Worm (Caenorhabditis elegans) whole organism, late embryonic: ENCODE measurements around the gene F56C3.3.

Source experiments
- F13H6.1 ChIP-seq: sonication (generic microtip); optimal IDR thresholded peaks from 2 replicates; lab custom pipeline; 2016; ENCODE audit warnings: missing genetic modification characterization, missing compliant biosample characterization
- ama-1 ChIP-seq: fragments of 150-350 bp; optimal IDR thresholded peaks from 2 replicates; lab custom pipeline; 2014
- ceh-45 ChIP-seq: fragments of 200-800 bp; sonication (Bioruptor generic); IDR thresholded peaks from 2 replicates; pipeline ENCODE4 v1.3.6; 2022; ENCODE audit warnings: missing genetic modification reagents, missing genetic modification characterization, missing compliant biosample characterization
- ceh-48 ChIP-seq: sonication (generic microtip); optimal IDR thresholded peaks from 2 replicates; lab custom pipeline; 2016; ENCODE audit warnings: missing genetic modification characterization, inconsistent platforms, missing compliant biosample characterization
- elt-2 ChIP-seq: sonication (generic microtip); optimal IDR thresholded peaks from 2 replicates; lab custom pipeline; 2016; ENCODE audit warnings: missing genetic modification reagents, missing genetic modification characterization, missing compliant biosample characterization
- fax-1 ChIP-seq: sonication (generic microtip); optimal IDR thresholded peaks from 2 replicates; lab custom pipeline; 2016; ENCODE audit warnings: missing genotype, missing genetic modification characterization, missing compliant biosample characterization
- nhr-11 ChIP-seq: fragments of 150-350 bp; optimal IDR thresholded peaks from 2 replicates; lab custom pipeline; 2014; ENCODE audit warnings: missing biosample characterization, missing genetic modification characterization
- pha-2 ChIP-seq: sonication (generic microtip); optimal IDR thresholded peaks from 2 replicates; lab custom pipeline; 2017; ENCODE audit warnings: mild to moderate bottlenecking, missing genetic modification characterization, missing compliant biosample characterization
- pha-4 ChIP-seq: fragments of 150-350 bp; optimal IDR thresholded peaks from 2 replicates; lab custom pipeline; 2018; ENCODE audit warnings: missing biosample characterization, missing genetic modification reagents, missing genetic modification characterization
- pqm-1 ChIP-seq: sonication (generic microtip); optimal IDR thresholded peaks from 2 replicates; lab custom pipeline; 2016; ENCODE audit warnings: missing genetic modification characterization, missing compliant biosample characterization
- unc-42 ChIP-seq: sonication (generic microtip); optimal IDR thresholded peaks from 2 replicates; lab custom pipeline; 2016; ENCODE audit warnings: missing genotype, missing genetic modification characterization, missing compliant biosample characterization
- unc-86 ChIP-seq: sonication (generic microtip); optimal IDR thresholded peaks from 2 replicates; lab custom pipeline; 2016; ENCODE audit warnings: missing genetic modification characterization, missing compliant biosample characterization

- no peak for TF ChIP-seq ama-1 (lab: Kevin White, UChicago)
- no peak for TF ChIP-seq F13H6.1 (tag; lab: Kevin White, UChicago)
- TF ChIP-seq elt-2 (tag; lab: Kevin White, UChicago) = no peak
- no peak for TF ChIP-seq ceh-45 (GFP tag; lab: Robert Waterston, UW)
- no peak for TF ChIP-seq pqm-1 (tag; lab: Kevin White, UChicago)
- no peak for TF ChIP-seq fax-1
- no peak for TF ChIP-seq pha-4 (tag; lab: Kevin White, UChicago)
- TF ChIP-seq unc-86 (tag; lab: Kevin White, UChicago) = no peak
- TF ChIP-seq nhr-11 (tag; lab: Kevin White, UChicago) = no peak
- TF ChIP-seq ceh-48 = no peak
- no peak for TF ChIP-seq unc-42 (tag; lab: Kevin White, UChicago)
- TF ChIP-seq pha-2 (tag; lab: Kevin White, UChicago) = no peak
Observed at ce11 chrX:1321044-1321443, 37.2 kb downstream of the F56C3.3 start, which contains the start of gene pdk-1.
